Fruit fly (Drosophila melanogaster) whole organism, wandering third instar larva: ENCODE results near the gene CG6527.

Source experiments
- Dfd ChIP-seq: fragments of >200 bp; optimal IDR thresholded peaks from 2 replicates; lab custom pipeline; 2017; ENCODE audit warnings: missing biosample characterization, missing genetic modification characterization
- Hnf4 ChIP-seq: fragments of 200-800 bp; sonication (Bioruptor generic); optimal IDR thresholded peaks from 2 replicates; lab custom pipeline; 2016; ENCODE audit warnings: missing biosample characterization, mild to moderate bottlenecking, missing genetic modification characterization
- Hr78 ChIP-seq: fragments of >200 bp; optimal IDR thresholded peaks from 2 replicates; lab custom pipeline; 2017; ENCODE audit warnings: missing biosample characterization, missing genetic modification characterization
- psq ChIP-seq: fragments of 200-800 bp; sonication (Bioruptor generic); optimal IDR thresholded peaks from 3 replicates; lab custom pipeline; 2017; ENCODE audit warnings: missing biosample characterization, mild to moderate bottlenecking, missing genetic modification characterization, moderate library complexity

- TF ChIP-seq Dfd (GFP tag; lab: Kevin White, UChicago) = no peak
- TF ChIP-seq Hr78 (GFP tag; lab: Kevin White, UChicago) = no peak
- TF ChIP-seq psq (GFP tag; lab: Kevin White, UChicago) = no peak
- no peak for TF ChIP-seq Hnf4 (GFP tag; lab: Kevin White, UChicago)
Observed at dm6 chr3L:10525641-10526382, 33.1 kb downstream of the CG6527 start.
